Fruit fly (Drosophila melanogaster) whole organism, adult: Measurements from ENCODE around the gene CG10237.

Experiments
- CG11617 ChIP-seq: fragments of 200-800 bp; sonication (Bioruptor generic); optimal IDR thresholded peaks from 2 replicates; lab custom pipeline; 2017; ENCODE audit warnings: mild to moderate bottlenecking, missing biosample characterization, missing genetic modification reagents, missing genetic modification characterization
- CG33017 ChIP-seq: fragments of 200-800 bp; sonication (Bioruptor generic); optimal IDR thresholded peaks from 2 replicates; lab custom pipeline; 2018; ENCODE audit warnings: missing biosample characterization, mild to moderate bottlenecking, missing genetic modification characterization, moderate library complexity
- CG7045 ChIP-seq: fragments of 200-800 bp; sonication (Bioruptor generic); optimal IDR thresholded peaks from 2 replicates; lab custom pipeline; 2017; ENCODE audit warnings: missing biosample characterization, mild to moderate bottlenecking, missing genetic modification characterization
- CG7101 ChIP-seq: fragments of 200-800 bp; sonication (Bioruptor generic); optimal IDR thresholded peaks from 2 replicates; lab custom pipeline; 2018; ENCODE audit warnings: missing biosample characterization, mild to moderate bottlenecking, missing genetic modification characterization, moderate library complexity
- Hr96 ChIP-seq: fragments of 200-800 bp; sonication (Bioruptor generic); optimal IDR thresholded peaks from 2 replicates; lab custom pipeline; 2016; ENCODE audit warnings: missing biosample characterization, missing genetic modification characterization
- Mnt ChIP-seq: fragments of 200-800 bp; sonication (Bioruptor generic); optimal IDR thresholded peaks from 2 replicates; lab custom pipeline; 2016; ENCODE audit warnings: missing biosample characterization, mild to moderate bottlenecking, missing genetic modification characterization
- bab1 ChIP-seq: fragments of 200-800 bp; sonication (Bioruptor generic); optimal IDR thresholded peaks from 3 replicates; lab custom pipeline; 2019; ENCODE audit warnings: missing biosample characterization, mild to moderate bottlenecking, missing genetic modification characterization, moderate library complexity
- cic ChIP-seq: fragments of 200-800 bp; sonication (Bioruptor generic); optimal IDR thresholded peaks from 2 replicates; lab custom pipeline; 2017; ENCODE audit warnings: missing biosample characterization, mild to moderate bottlenecking, missing genetic modification characterization, moderate library complexity
- cnc ChIP-seq, 2 experiments: fragments of >200 bp; optimal IDR thresholded peaks; 2 replicates each; lab custom pipeline; 2017
- kay ChIP-seq: fragments of 200-800 bp; sonication (Bioruptor generic); peaks from one replicate; lab custom pipeline; 2016; ENCODE audit warnings: missing biosample characterization, missing genetic modification characterization, borderline replicate concordance
- tj ChIP-seq: fragments of 200-800 bp; sonication (Bioruptor generic); optimal IDR thresholded peaks from 3 replicates; lab custom pipeline; 2017; ENCODE audit warnings: missing biosample characterization, mild to moderate bottlenecking, missing genetic modification characterization, moderate library complexity

DNA sequence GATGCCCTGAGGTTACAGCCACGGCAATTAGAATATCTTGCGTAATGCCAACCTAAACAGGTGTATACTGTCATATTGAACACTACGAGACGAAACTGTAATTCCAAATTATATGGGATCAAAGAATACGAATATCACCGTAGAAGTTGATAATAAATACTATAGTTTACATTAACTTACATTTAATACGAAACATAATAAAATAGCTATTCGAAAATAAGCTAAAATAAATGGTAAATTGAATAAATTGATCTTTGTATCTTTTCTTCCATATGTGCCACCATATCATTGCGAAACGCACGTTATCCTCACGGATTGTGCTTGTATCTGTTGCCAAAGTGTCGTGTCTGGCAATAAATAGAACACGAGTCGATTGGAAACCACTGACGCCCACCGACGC lies 26.7 kb downstream of the CG10237 start:
- no peak for TF ChIP-seq Mnt (GFP tag; lab: Kevin White, UChicago)
- no peak for TF ChIP-seq CG11617 (GFP tag; lab: Kevin White, UChicago)
- TF ChIP-seq CG7045, result peak; percentile 53
- no peak for TF ChIP-seq tj (GFP tag; lab: Kevin White, UChicago)
- TF ChIP-seq CG7101 (tag; lab: Kevin White, UChicago), result peak; percentile 39
- TF ChIP-seq Hr96 (GFP tag; lab: Kevin White, UChicago), result no peak
- no peak for TF ChIP-seq bab1 (GFP tag; lab: Kevin White, UChicago)
- TF ChIP-seq kay (GFP tag; lab: Kevin White, UChicago), result no peak
- TF ChIP-seq CG33017 (tag; lab: Kevin White, UChicago), result peak; percentile 54
- no peak for TF ChIP-seq cnc (optimal IDR thresholded peaks at IDR 0.05; lab: Kevin White, UChicago)
- TF ChIP-seq cic (GFP tag; lab: Kevin White, UChicago), result no peak
